Worm (Caenorhabditis elegans) whole organism, L1 larva: ENCODE data around the gene efl-3.

ENCODE experiments used
- Y116A8C.19 ChIP-seq: sonication (generic microtip); optimal IDR thresholded peaks from 2 replicates; lab custom pipeline; 2016; ENCODE audit warnings: missing compliant biosample characterization, missing genetic modification characterization, borderline replicate concordance
- aly-2 ChIP-seq: fragments of 150-350 bp; optimal IDR thresholded peaks from 2 replicates; lab custom pipeline; 2014; ENCODE audit warnings: missing biosample characterization, missing genetic modification characterization
- blmp-1 ChIP-seq: fragments of 150-350 bp; optimal IDR thresholded peaks from 2 replicates; lab custom pipeline; 2014; ENCODE audit warnings: missing biosample characterization, missing genetic modification characterization
- ceh-82 ChIP-seq, 3 experiments: fragments of 150-350 bp in 1 of 3; sonication (generic microtip) in 2 of 3; optimal IDR thresholded peaks; 2 replicates each; lab custom pipeline; 2014 to 2017; ENCODE audit warnings: missing biosample characterization in 3 of 3, missing genetic modification characterization in 3 of 3
- dsc-1 ChIP-seq: sonication (generic microtip); optimal IDR thresholded peaks from 2 replicates; lab custom pipeline; 2016; ENCODE audit warnings: mild to moderate bottlenecking, missing genetic modification characterization, missing compliant biosample characterization
- egl-13 ChIP-seq: sonication (generic microtip); optimal IDR thresholded peaks from 2 replicates; lab custom pipeline; 2016; ENCODE audit warnings: missing genotype, missing genetic modification reagents, missing genetic modification characterization, missing compliant biosample characterization
- elt-2 ChIP-seq: sonication (generic microtip); optimal IDR thresholded peaks from 2 replicates; lab custom pipeline; 2016; ENCODE audit warnings: missing genetic modification characterization, mild to moderate bottlenecking, inconsistent platforms, missing compliant biosample characterization, missing genetic modification reagents
- fkh-4 ChIP-seq: sonication (generic microtip); optimal IDR thresholded peaks from 2 replicates; lab custom pipeline; 2016; ENCODE audit warnings: missing compliant biosample characterization, missing genetic modification characterization, borderline replicate concordance
- fkh-8 ChIP-seq: sonication (generic microtip); optimal IDR thresholded peaks from 2 replicates; lab custom pipeline; 2016; ENCODE audit warnings: mild to moderate bottlenecking, missing genetic modification characterization, missing compliant biosample characterization
- hlh-17 ChIP-seq: fragments of 200-800 bp; sonication (Bioruptor generic); optimal IDR thresholded peaks from 2 replicates; lab custom pipeline; 2018; ENCODE audit warnings: missing genetic modification characterization, mild to moderate bottlenecking, missing compliant biosample characterization, moderate library complexity, borderline replicate concordance
- isw-1 ChIP-seq: fragments of 200-800 bp; sonication (Bioruptor generic); IDR thresholded peaks from 2 replicates; pipeline ENCODE4 v1.3.6; 2022; ENCODE audit warnings: missing genetic modification characterization, missing compliant biosample characterization
- jun-1 ChIP-seq: fragments of 150-350 bp; optimal IDR thresholded peaks from 2 replicates; lab custom pipeline; 2014; ENCODE audit warnings: missing biosample characterization, missing genetic modification reagents, missing genetic modification characterization
- lin-14 ChIP-seq: fragments of 200-800 bp; sonication (Bioruptor generic); optimal IDR thresholded peaks from 2 replicates; lab custom pipeline; 2018; ENCODE audit warnings: mild to moderate bottlenecking, missing genetic modification characterization, moderate library complexity, missing compliant biosample characterization
- lin-35 ChIP-seq, 2 experiments: fragments of 150-350 bp; optimal IDR thresholded peaks; 2 replicates each; lab custom pipeline; 2014; ENCODE audit warnings: missing biosample characterization in 2 of 2, missing genetic modification characterization in 2 of 2, missing genetic modification reagents in 2 of 2
- lsy-2 ChIP-seq, 2 experiments: fragments of 150-350 bp; optimal IDR thresholded peaks; 2 replicates each; lab custom pipeline; 2014; ENCODE audit warnings: missing biosample characterization in 2 of 2, missing genetic modification characterization in 2 of 2
- mab-9 ChIP-seq: fragments of 200-800 bp; sonication (Bioruptor generic); IDR thresholded peaks from 2 replicates; pipeline ENCODE4 v1.3.6; 2022; ENCODE audit warnings: missing genetic modification reagents, missing genetic modification characterization, missing compliant biosample characterization
- mdl-1 ChIP-seq, 2 experiments: fragments of 150-350 bp; optimal IDR thresholded peaks; 2 replicates each; lab custom pipeline; 2014 to 2017; ENCODE audit warnings: missing biosample characterization in 2 of 2, missing genetic modification characterization in 2 of 2, inconsistent platforms in 1 of 2
- mef-2 ChIP-seq: fragments of 150-350 bp; optimal IDR thresholded peaks from 2 replicates; lab custom pipeline; 2014; ENCODE audit warnings: missing biosample characterization, missing genetic modification characterization
- mep-1 ChIP-seq: fragments of 150-350 bp; optimal IDR thresholded peaks from 2 replicates; lab custom pipeline; 2014; ENCODE audit warnings: missing biosample characterization, missing genetic modification characterization
- nhr-19 ChIP-seq: fragments of 200-800 bp; sonication (Bioruptor generic); conservative IDR thresholded peaks from 2 replicates; pipeline ENCODE4 v1.3.6; 2022; ENCODE audit warnings: missing genetic modification characterization, missing compliant biosample characterization
- nhr-20 ChIP-seq: sonication (generic microtip); optimal IDR thresholded peaks from 2 replicates; lab custom pipeline; 2016; ENCODE audit warnings: mild to moderate bottlenecking, missing genetic modification characterization, missing compliant biosample characterization
- nhr-47 ChIP-seq: sonication (generic microtip); optimal IDR thresholded peaks from 2 replicates; lab custom pipeline; 2016; ENCODE audit warnings: mild to moderate bottlenecking, missing genetic modification characterization, moderate library complexity, missing compliant biosample characterization
- nhr-71 ChIP-seq: sonication (generic microtip); optimal IDR thresholded peaks from 2 replicates; lab custom pipeline; 2016; ENCODE audit warnings: mild to moderate bottlenecking, missing genetic modification characterization, moderate library complexity, missing compliant biosample characterization
- nhr-77 ChIP-seq: fragments of 150-350 bp; optimal IDR thresholded peaks from 2 replicates; lab custom pipeline; 2014; ENCODE audit warnings: missing biosample characterization, missing genetic modification characterization
- nhr-90 ChIP-seq: sonication (generic microtip); optimal IDR thresholded peaks from 2 replicates; lab custom pipeline; 2016; ENCODE audit warnings: mild to moderate bottlenecking, missing genetic modification characterization, missing compliant biosample characterization; ENCODE audit not compliant: poor library complexity
- pag-3 ChIP-seq: sonication (generic microtip); optimal IDR thresholded peaks from 2 replicates; lab custom pipeline; 2017; ENCODE audit warnings: missing genetic modification characterization, mild to moderate bottlenecking, missing compliant biosample characterization, antibody characterized with exemption, borderline replicate concordance; ENCODE audit not compliant: insufficient read depth
- pax-3 ChIP-seq: fragments of 200-800 bp; sonication (Bioruptor generic); optimal IDR thresholded peaks from 2 replicates; lab custom pipeline; 2018; ENCODE audit warnings: mild to moderate bottlenecking, missing genetic modification characterization, moderate library complexity, missing compliant biosample characterization
- pqm-1 ChIP-seq: sonication (generic microtip); optimal IDR thresholded peaks from 3 replicates; lab custom pipeline; 2017; ENCODE audit warnings: missing biosample characterization, missing genetic modification characterization
- snpc-4 ChIP-seq: fragments of 150-350 bp; optimal IDR thresholded peaks from 2 replicates; lab custom pipeline; 2014; ENCODE audit warnings: missing biosample characterization, missing genetic modification characterization
- sptf-1 ChIP-seq: fragments of 150-350 bp; optimal IDR thresholded peaks from 2 replicates; lab custom pipeline; 2014; ENCODE audit warnings: missing biosample characterization, missing genetic modification characterization
- tlp-1 ChIP-seq: fragments of 150-350 bp; optimal IDR thresholded peaks from 2 replicates; lab custom pipeline; 2014; ENCODE audit warnings: missing biosample characterization, missing genetic modification characterization
- unc-30 ChIP-seq: sonication (generic microtip); optimal IDR thresholded peaks from 2 replicates; lab custom pipeline; 2017; ENCODE audit warnings: missing biosample characterization, missing genetic modification characterization
- unc-86 ChIP-seq: sonication (generic microtip); optimal IDR thresholded peaks from 2 replicates; lab custom pipeline; 2016; ENCODE audit warnings: missing genetic modification characterization, missing compliant biosample characterization
- unc-98 ChIP-seq: fragments of 200-800 bp; sonication (Bioruptor generic); IDR thresholded peaks from 2 replicates; pipeline ENCODE4 v1.3.6; 2022; ENCODE audit warnings: missing genetic modification characterization, missing compliant biosample characterization

Gene efl-3

DNA sequence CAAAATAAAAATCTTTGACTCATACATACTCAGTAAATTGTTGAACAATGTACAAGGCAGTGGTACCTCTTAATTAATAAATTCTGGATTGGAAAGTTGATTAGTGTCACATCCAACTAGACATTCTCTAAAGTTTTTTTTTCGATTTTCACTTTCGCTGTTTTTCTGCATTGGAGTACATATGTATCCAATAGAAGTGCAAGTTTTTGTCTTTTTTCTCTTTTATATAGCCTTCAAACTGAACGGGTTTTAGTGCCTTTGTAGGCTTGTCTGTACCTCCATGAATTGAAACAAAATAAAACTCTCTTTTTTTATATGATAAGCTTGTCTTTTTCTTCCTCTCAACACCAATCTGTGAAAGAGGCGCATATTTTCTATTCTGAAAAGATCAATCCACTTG lies 32.3 kb upstream of the efl-3 start:
- TF ChIP-seq blmp-1 (tag; lab: Kevin White, UChicago) (peak; percentile 18), mep-1 (tag; lab: Kevin White, UChicago) (no peak)

ce11 chrII:8381197-8381596 lies 31.3 kb upstream of the efl-3 start, which contains the start of gene F49E12.12:
Gene F49E12.12, plus strand, starts transcription at chrII:8381497.
- TF ChIP-seq nhr-47 (tag; lab: Kevin White, UChicago) (no peak), pax-3 (tag; lab: Kevin White, UChicago) (no peak), nhr-77 (tag; lab: Kevin White, UChicago) (no peak), pag-3 (tag; lab: Kevin White, UChicago) (no peak), sptf-1 (tag; lab: Kevin White, UChicago) (no peak), nhr-90 (tag; lab: Kevin White, UChicago) (no peak), unc-86 (tag; lab: Kevin White, UChicago) (no peak), mef-2 (tag; lab: Kevin White, UChicago) (no peak), ceh-82 (tag; optimal IDR thresholded peaks at IDR 0.05; lab: Kevin White, UChicago) (no peak), unc-98 (GFP tag; lab: Robert Waterston, UW) (no peak), blmp-1 (tag; lab: Kevin White, UChicago) (no peak), hlh-17 (no peak)

ce11 chrII:8382880-8383279 lies 29.6 kb upstream of the efl-3 start:
- peak; percentile 99 for TF ChIP-seq elt-2 (tag; lab: Kevin White, UChicago)
- no peak for TF ChIP-seq sptf-1 (tag; lab: Kevin White, UChicago)
- TF ChIP-seq lsy-2 (tag; optimal IDR thresholded peaks at IDR 0.05; lab: Kevin White, UChicago): peak in 1 of 2 experiments; percentile 29
- peak; percentile 59 for TF ChIP-seq nhr-90 (tag; lab: Kevin White, UChicago)
- TF ChIP-seq mab-9 (GFP tag; lab: Robert Waterston, UW): no peak
- peak; percentile 2 for TF ChIP-seq pax-3 (tag; lab: Kevin White, UChicago)
- peak; percentile 74 for TF ChIP-seq jun-1
- no peak for TF ChIP-seq unc-30 (tag; lab: Kevin White, UChicago)
- peak; percentile 79 for TF ChIP-seq pqm-1 (tag; lab: Kevin White, UChicago)
- TF ChIP-seq nhr-71 (tag; lab: Kevin White, UChicago): peak; percentile 68
- TF ChIP-seq aly-2 (tag; lab: Kevin White, UChicago): no peak
- peak; percentile 38 for TF ChIP-seq nhr-19
- TF ChIP-seq hlh-17: no peak
- peak; percentile 2 for TF ChIP-seq tlp-1 (tag; lab: Kevin White, UChicago)
- TF ChIP-seq lin-14 (GFP tag; lab: Kevin White, UChicago): peak; percentile 33
- peak in 1 of 2 experiments; percentile 61 for TF ChIP-seq lin-35 (GFP tag; optimal IDR thresholded peaks at IDR 0.05; lab: Kevin White, UChicago)
- TF ChIP-seq Y116A8C.19 (tag; lab: Kevin White, UChicago): no peak
- TF ChIP-seq egl-13 (tag; lab: Kevin White, UChicago): peak; percentile 69
- peak; percentile 78 for TF ChIP-seq nhr-20 (tag; lab: Kevin White, UChicago)
- peak in 1 of 2 experiments; percentile 35 for TF ChIP-seq mdl-1 (tag; optimal IDR thresholded peaks at IDR 0.05; lab: Kevin White, UChicago)

DNA sequence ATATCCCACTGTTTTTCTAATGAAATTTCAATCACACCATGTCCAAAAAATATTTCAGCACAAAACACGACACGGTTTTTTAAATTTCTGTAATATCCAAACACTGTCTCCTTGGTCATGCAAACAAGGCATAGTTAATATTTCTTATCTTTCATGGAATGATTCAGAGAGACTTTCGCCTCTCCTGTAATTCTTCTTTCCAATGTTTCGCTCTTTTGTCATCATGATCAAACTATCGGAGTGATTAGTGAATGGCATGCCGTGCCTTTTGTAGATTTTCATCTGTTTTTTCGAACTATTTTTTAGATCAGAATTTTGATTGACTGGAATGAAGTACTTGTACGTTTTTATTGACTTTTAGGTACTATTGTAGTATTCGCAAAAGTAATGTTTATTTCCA lies 28.1 kb upstream of the efl-3 start:
- no peak for TF ChIP-seq fkh-4 (tag; lab: Kevin White, UChicago)
- TF ChIP-seq isw-1: no peak
- TF ChIP-seq elt-2 (tag; lab: Kevin White, UChicago): peak; percentile 62
- TF ChIP-seq pqm-1 (tag; lab: Kevin White, UChicago): peak; percentile 67
- peak; percentile 33 for TF ChIP-seq nhr-20 (tag; lab: Kevin White, UChicago)

DNA sequence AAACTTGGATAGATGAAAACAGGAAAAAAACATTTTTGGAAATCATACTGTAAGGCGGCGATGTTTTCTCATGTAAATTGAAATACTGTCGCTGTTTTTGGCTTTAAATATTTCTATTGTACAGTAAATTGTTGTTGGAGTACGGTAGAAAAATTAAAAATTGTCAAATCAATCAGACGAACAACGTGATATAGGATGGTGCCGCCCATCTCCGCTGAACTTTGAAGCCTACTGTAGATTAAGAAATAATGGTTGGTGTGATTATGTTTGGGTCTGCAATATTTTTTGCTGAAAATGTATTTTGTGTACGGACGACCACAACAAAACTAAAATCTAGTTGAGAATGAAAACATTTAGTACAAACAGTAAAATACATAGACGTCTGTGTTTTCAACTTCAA lies 26.9 kb upstream of the efl-3 start:
- peak; percentile 17 for TF ChIP-seq elt-2 (tag; lab: Kevin White, UChicago)
- TF ChIP-seq mab-9 (GFP tag; lab: Robert Waterston, UW): no peak
- peak in 1 of 2 experiments; percentile 23 for TF ChIP-seq lsy-2 (tag; optimal IDR thresholded peaks at IDR 0.05; lab: Kevin White, UChicago)
- no peak for TF ChIP-seq mef-2 (tag; lab: Kevin White, UChicago)
- TF ChIP-seq fkh-8 (tag; lab: Kevin White, UChicago): no peak
- TF ChIP-seq dsc-1 (tag; lab: Kevin White, UChicago): no peak
- TF ChIP-seq snpc-4 (tag; lab: Kevin White, UChicago): no peak
